Fruit fly (Drosophila melanogaster) whole organism, adult: ENCODE measurements around the gene Obp83cd.

Experiments used
- CG12768 ChIP-seq: fragments of 200-800 bp; sonication (Bioruptor generic); optimal IDR thresholded peaks from 2 replicates; lab custom pipeline; 2017; ENCODE audit warnings: missing biosample characterization, missing genetic modification characterization, mild to moderate bottlenecking, moderate library complexity, missing genetic modification reagents
- CG1620 ChIP-seq: fragments of 200-800 bp; sonication (Bioruptor generic); optimal IDR thresholded peaks from 2 replicates; lab custom pipeline; 2016; ENCODE audit warnings: missing biosample characterization, missing genetic modification characterization
- CG33017 ChIP-seq: fragments of 200-800 bp; sonication (Bioruptor generic); optimal IDR thresholded peaks from 2 replicates; lab custom pipeline; 2018; ENCODE audit warnings: missing biosample characterization, mild to moderate bottlenecking, missing genetic modification characterization, moderate library complexity
- CG5204 ChIP-seq: fragments of 200-800 bp; sonication (Bioruptor generic); optimal IDR thresholded peaks from 2 replicates; lab custom pipeline; 2016; ENCODE audit warnings: missing biosample characterization, missing genetic modification characterization
- CG7101 ChIP-seq: fragments of 200-800 bp; sonication (Bioruptor generic); optimal IDR thresholded peaks from 2 replicates; lab custom pipeline; 2018; ENCODE audit warnings: missing biosample characterization, mild to moderate bottlenecking, missing genetic modification characterization, moderate library complexity
- Crg-1 ChIP-seq: fragments of 200-800 bp; sonication (Bioruptor generic); optimal IDR thresholded peaks from 2 replicates; lab custom pipeline; 2016; ENCODE audit warnings: missing biosample characterization, missing genetic modification characterization
- Hr96 ChIP-seq: fragments of 200-800 bp; sonication (Bioruptor generic); optimal IDR thresholded peaks from 2 replicates; lab custom pipeline; 2016; ENCODE audit warnings: missing biosample characterization, missing genetic modification characterization
- cic ChIP-seq: fragments of 200-800 bp; sonication (Bioruptor generic); optimal IDR thresholded peaks from 2 replicates; lab custom pipeline; 2017; ENCODE audit warnings: missing biosample characterization, mild to moderate bottlenecking, missing genetic modification characterization, moderate library complexity
- kay ChIP-seq: fragments of 200-800 bp; sonication (Bioruptor generic); peaks from one replicate; lab custom pipeline; 2016; ENCODE audit warnings: missing biosample characterization, missing genetic modification characterization, borderline replicate concordance
- ovo ChIP-seq: fragments of 200-800 bp; sonication (Bioruptor generic); optimal IDR thresholded peaks from 2 replicates; lab custom pipeline; 2016; ENCODE audit warnings: missing biosample characterization, missing genetic modification characterization
- pad ChIP-seq: fragments of 200-800 bp; sonication (Bioruptor generic); optimal IDR thresholded peaks from 3 replicates; lab custom pipeline; 2017; ENCODE audit warnings: missing biosample characterization, missing genetic modification characterization, mild to moderate bottlenecking, moderate library complexity, missing genetic modification reagents

dm6 chr3R:6122292-6122691 is 14.4 kb downstream of the Obp83cd start, which contains the start of gene Vha14-2:
- TF ChIP-seq pad: no peak
- no peak for TF ChIP-seq kay (GFP tag; lab: Kevin White, UChicago)
- no peak for TF ChIP-seq ovo
- no peak for TF ChIP-seq CG7101
- TF ChIP-seq CG12768 (GFP tag; lab: Kevin White, UChicago): no peak
- no peak for TF ChIP-seq CG33017 (tag; lab: Kevin White, UChicago)
- TF ChIP-seq CG1620 (GFP tag; lab: Kevin White, UChicago): no peak
- no peak for TF ChIP-seq cic (GFP tag; lab: Kevin White, UChicago)
- no peak for TF ChIP-seq Crg-1 (GFP tag; lab: Kevin White, UChicago)
- TF ChIP-seq Hr96 (GFP tag; lab: Kevin White, UChicago): no peak
- TF ChIP-seq CG5204 (GFP tag; lab: Kevin White, UChicago): no peak
